Fruit fly (Drosophila melanogaster) whole organism, adult: Measurements from ENCODE around the gene CG12605.

Experiments
- CG11617 ChIP-seq: fragments of 200-800 bp; sonication (Bioruptor generic); optimal IDR thresholded peaks from 2 replicates; lab custom pipeline; 2017; ENCODE audit warnings: mild to moderate bottlenecking, missing biosample characterization, missing genetic modification reagents, missing genetic modification characterization
- CG12768 ChIP-seq: fragments of 200-800 bp; sonication (Bioruptor generic); optimal IDR thresholded peaks from 2 replicates; lab custom pipeline; 2017; ENCODE audit warnings: missing biosample characterization, missing genetic modification characterization, mild to moderate bottlenecking, moderate library complexity, missing genetic modification reagents
- CG14711 ChIP-seq: fragments of 200-800 bp; sonication (Bioruptor generic); optimal IDR thresholded peaks from 2 replicates; lab custom pipeline; 2018; ENCODE audit warnings: missing biosample characterization, mild to moderate bottlenecking, missing genetic modification characterization, moderate library complexity
- CG1620 ChIP-seq: fragments of 200-800 bp; sonication (Bioruptor generic); optimal IDR thresholded peaks from 2 replicates; lab custom pipeline; 2016; ENCODE audit warnings: missing biosample characterization, missing genetic modification characterization
- CG33017 ChIP-seq: fragments of 200-800 bp; sonication (Bioruptor generic); optimal IDR thresholded peaks from 2 replicates; lab custom pipeline; 2018; ENCODE audit warnings: missing biosample characterization, mild to moderate bottlenecking, missing genetic modification characterization, moderate library complexity
- CG5204 ChIP-seq: fragments of 200-800 bp; sonication (Bioruptor generic); optimal IDR thresholded peaks from 2 replicates; lab custom pipeline; 2016; ENCODE audit warnings: missing biosample characterization, missing genetic modification characterization
- CG7045 ChIP-seq: fragments of 200-800 bp; sonication (Bioruptor generic); optimal IDR thresholded peaks from 2 replicates; lab custom pipeline; 2017; ENCODE audit warnings: missing biosample characterization, mild to moderate bottlenecking, missing genetic modification characterization
- CG7101 ChIP-seq: fragments of 200-800 bp; sonication (Bioruptor generic); optimal IDR thresholded peaks from 2 replicates; lab custom pipeline; 2018; ENCODE audit warnings: missing biosample characterization, mild to moderate bottlenecking, missing genetic modification characterization, moderate library complexity
- Clk ChIP-seq: fragments of 200-800 bp; sonication (Bioruptor generic); optimal IDR thresholded peaks from 2 replicates; lab custom pipeline; 2017; ENCODE audit warnings: missing biosample characterization, missing genetic modification characterization
- Crg-1 ChIP-seq: fragments of 200-800 bp; sonication (Bioruptor generic); optimal IDR thresholded peaks from 2 replicates; lab custom pipeline; 2016; ENCODE audit warnings: missing biosample characterization, missing genetic modification characterization
- Hr96 ChIP-seq: fragments of 200-800 bp; sonication (Bioruptor generic); optimal IDR thresholded peaks from 2 replicates; lab custom pipeline; 2016; ENCODE audit warnings: missing biosample characterization, missing genetic modification characterization
- Mnt ChIP-seq: fragments of 200-800 bp; sonication (Bioruptor generic); optimal IDR thresholded peaks from 2 replicates; lab custom pipeline; 2016; ENCODE audit warnings: missing biosample characterization, mild to moderate bottlenecking, missing genetic modification characterization
- bab1 ChIP-seq: fragments of 200-800 bp; sonication (Bioruptor generic); optimal IDR thresholded peaks from 3 replicates; lab custom pipeline; 2019; ENCODE audit warnings: missing biosample characterization, mild to moderate bottlenecking, missing genetic modification characterization, moderate library complexity
- cic ChIP-seq: fragments of 200-800 bp; sonication (Bioruptor generic); optimal IDR thresholded peaks from 2 replicates; lab custom pipeline; 2017; ENCODE audit warnings: missing biosample characterization, mild to moderate bottlenecking, missing genetic modification characterization, moderate library complexity
- cnc ChIP-seq, 2 experiments: fragments of >200 bp; optimal IDR thresholded peaks; 2 replicates each; lab custom pipeline; 2017
- kay ChIP-seq: fragments of 200-800 bp; sonication (Bioruptor generic); peaks from one replicate; lab custom pipeline; 2016; ENCODE audit warnings: missing biosample characterization, missing genetic modification characterization, borderline replicate concordance
- ovo ChIP-seq: fragments of 200-800 bp; sonication (Bioruptor generic); optimal IDR thresholded peaks from 2 replicates; lab custom pipeline; 2016; ENCODE audit warnings: missing biosample characterization, missing genetic modification characterization
- pad ChIP-seq: fragments of 200-800 bp; sonication (Bioruptor generic); optimal IDR thresholded peaks from 3 replicates; lab custom pipeline; 2017; ENCODE audit warnings: missing biosample characterization, missing genetic modification characterization, mild to moderate bottlenecking, moderate library complexity, missing genetic modification reagents
- tj ChIP-seq: fragments of 200-800 bp; sonication (Bioruptor generic); optimal IDR thresholded peaks from 3 replicates; lab custom pipeline; 2017; ENCODE audit warnings: missing biosample characterization, mild to moderate bottlenecking, missing genetic modification characterization, moderate library complexity
- toe ChIP-seq: fragments of 200-800 bp; sonication (Bioruptor generic); optimal IDR thresholded peaks from 2 replicates; lab custom pipeline; 2016; ENCODE audit warnings: missing biosample characterization, missing genetic modification characterization

CG12605 gene

DNA sequence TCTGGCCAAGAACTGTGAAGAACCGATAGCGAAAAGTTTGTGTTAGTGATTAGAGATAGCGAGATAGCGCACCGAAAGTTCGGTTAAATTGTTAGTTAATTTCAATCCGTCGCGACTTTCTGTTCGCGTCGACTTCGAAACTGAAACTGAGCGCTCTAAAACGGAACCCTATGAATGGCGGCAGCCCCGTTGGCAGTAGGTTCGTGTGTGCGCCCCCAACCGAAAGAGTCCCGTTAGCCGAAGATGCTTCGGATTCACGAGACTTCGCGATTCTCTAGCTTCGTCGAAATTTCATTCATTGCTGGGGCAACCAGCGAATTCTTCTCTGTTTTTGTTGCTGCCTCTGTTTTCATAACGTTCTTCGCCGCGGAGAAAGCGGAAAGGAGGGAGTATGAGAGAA, 39.1 kb downstream of the CG12605 start:
- TF ChIP-seq CG5204 = no peak
- peak; percentile 78 for TF ChIP-seq ovo (GFP tag; lab: Kevin White, UChicago)
- peak; percentile 93 for TF ChIP-seq cic (GFP tag; lab: Kevin White, UChicago)
- peak; percentile 42 for TF ChIP-seq Mnt (GFP tag; lab: Kevin White, UChicago)
- no peak for TF ChIP-seq Crg-1
- TF ChIP-seq CG11617 (GFP tag; lab: Kevin White, UChicago) = no peak
- peak; percentile 42 for TF ChIP-seq kay (GFP tag; lab: Kevin White, UChicago)
- TF ChIP-seq Hr96 (GFP tag; lab: Kevin White, UChicago) = no peak
- peak; percentile 38 for TF ChIP-seq CG12768

- peak; percentile 34 for TF ChIP-seq kay (GFP tag; lab: Kevin White, UChicago)
- TF ChIP-seq cic (GFP tag; lab: Kevin White, UChicago) = peak; percentile 59
- peak; percentile 3 for TF ChIP-seq tj (GFP tag; lab: Kevin White, UChicago)
- peak; percentile 46 for TF ChIP-seq CG12768
- TF ChIP-seq Clk (GFP tag; lab: Kevin White, UChicago) = no peak
- no peak for TF ChIP-seq CG11617 (GFP tag; lab: Kevin White, UChicago)
- TF ChIP-seq bab1 (GFP tag; lab: Kevin White, UChicago) = no peak
Measured at dm6 chr3L:3923631-3924274, 40.8 kb downstream of the CG12605 start.

DNA sequence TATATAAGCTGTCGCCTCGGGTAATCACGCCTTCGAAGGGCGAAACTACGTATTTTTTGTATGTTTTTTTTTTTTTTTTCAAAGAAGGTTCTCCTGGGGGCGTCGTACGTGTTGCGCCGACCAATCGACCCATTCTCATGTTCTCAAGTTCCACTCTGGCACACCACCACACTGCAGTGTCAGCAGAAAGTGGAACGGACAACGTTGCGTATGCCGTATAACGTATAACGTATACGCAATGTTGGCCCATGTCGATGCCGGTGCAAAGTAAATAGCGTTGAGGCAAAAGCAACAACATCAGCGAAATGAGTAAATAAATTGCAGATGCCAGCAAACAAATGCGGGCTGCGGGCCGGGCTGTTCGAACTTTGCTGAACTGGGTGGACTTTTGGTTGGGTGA, 52.4 kb downstream of the CG12605 start:
- TF ChIP-seq CG12768 (no peak), tj (GFP tag; lab: Kevin White, UChicago) (peak; percentile 48), CG1620 (GFP tag; lab: Kevin White, UChicago) (no peak)

dm6 chr3L:3909831-3910230, 54.7 kb downstream of the CG12605 start, which contains the start of gene mge:
Gene mge (minus strand): TSS chr3L:3909931.
- TF ChIP-seq CG11617 (GFP tag; lab: Kevin White, UChicago) (no peak), pad (no peak), CG33017 (no peak), CG7101 (tag; lab: Kevin White, UChicago) (no peak), cic (GFP tag; lab: Kevin White, UChicago) (no peak), CG7045 (GFP tag; lab: Kevin White, UChicago) (no peak), ovo (GFP tag; lab: Kevin White, UChicago) (no peak), CG14711 (tag; lab: Kevin White, UChicago) (no peak), CG12768 (no peak), toe (no peak), cnc (optimal IDR thresholded peaks at IDR 0.05; lab: Kevin White, UChicago) (no peak), Hr96 (GFP tag; lab: Kevin White, UChicago) (no peak), bab1 (GFP tag; lab: Kevin White, UChicago) (no peak), kay (GFP tag; lab: Kevin White, UChicago) (no peak)

dm6 chr3L:3908838-3909810, 55.4 kb downstream of the CG12605 start:
- TF ChIP-seq Clk (GFP tag; lab: Kevin White, UChicago) (no peak), cic (GFP tag; lab: Kevin White, UChicago) (no peak), Mnt (GFP tag; lab: Kevin White, UChicago) (peak; percentile 62), CG5204 (no peak), kay (GFP tag; lab: Kevin White, UChicago) (no peak), toe (no peak), CG11617 (GFP tag; lab: Kevin White, UChicago) (no peak), CG7101 (tag; lab: Kevin White, UChicago) (no peak), Hr96 (GFP tag; lab: Kevin White, UChicago) (no peak), pad (no peak), Crg-1 (no peak), CG7045 (GFP tag; lab: Kevin White, UChicago) (no peak), ovo (GFP tag; lab: Kevin White, UChicago) (no peak), CG12768 (peak; percentile 1), CG1620 (GFP tag; lab: Kevin White, UChicago) (no peak), tj (GFP tag; lab: Kevin White, UChicago) (peak; percentile 1), cnc (optimal IDR thresholded peaks at IDR 0.05; lab: Kevin White, UChicago) (no peak), CG14711 (tag; lab: Kevin White, UChicago) (no peak), CG33017 (no peak), bab1 (GFP tag; lab: Kevin White, UChicago) (peak; percentile 16)

dm6 chr3L:3905111-3905510, 59.5 kb downstream of the CG12605 start, which contains the start of gene ida:
Gene ida (plus strand): TSS chr3L:3905344.
- TF ChIP-seq CG7045 (GFP tag; lab: Kevin White, UChicago) = no peak
- TF ChIP-seq tj (GFP tag; lab: Kevin White, UChicago) = peak; percentile 14
- TF ChIP-seq Hr96 (GFP tag; lab: Kevin White, UChicago) = no peak
- TF ChIP-seq CG12768 = peak; percentile 29
- TF ChIP-seq Crg-1 = no peak
- no peak for TF ChIP-seq CG1620 (GFP tag; lab: Kevin White, UChicago)
- TF ChIP-seq CG7101 (tag; lab: Kevin White, UChicago) = no peak
- TF ChIP-seq Clk (GFP tag; lab: Kevin White, UChicago) = no peak
- TF ChIP-seq CG11617 (GFP tag; lab: Kevin White, UChicago) = no peak
- no peak for TF ChIP-seq CG33017
- no peak for TF ChIP-seq ovo (GFP tag; lab: Kevin White, UChicago)
- peak; percentile 27 for TF ChIP-seq cic (GFP tag; lab: Kevin White, UChicago)
- TF ChIP-seq kay (GFP tag; lab: Kevin White, UChicago) = no peak
- TF ChIP-seq pad = no peak
- TF ChIP-seq cnc (optimal IDR thresholded peaks at IDR 0.05; lab: Kevin White, UChicago) = no peak
- no peak for TF ChIP-seq CG5204
- TF ChIP-seq Mnt (GFP tag; lab: Kevin White, UChicago) = peak; percentile 41
- peak; percentile 23 for TF ChIP-seq bab1 (GFP tag; lab: Kevin White, UChicago)
- TF ChIP-seq toe = no peak
- TF ChIP-seq CG14711 (tag; lab: Kevin White, UChicago) = no peak
